Worm (Caenorhabditis elegans) whole organism, young adult: Measurements from ENCODE around the gene ehbp-1.

Experiments
- B0019.2 ChIP-seq: fragments of 200-800 bp; sonication (Bioruptor generic); conservative IDR thresholded peaks from 2 replicates; pipeline ENCODE4 v1.3.6; 2022; ENCODE audit warnings: missing genetic modification reagents, missing genetic modification characterization, missing compliant biosample characterization
- B0261.1 ChIP-seq: sonication (generic microtip); optimal IDR thresholded peaks from 2 replicates; lab custom pipeline; 2016; ENCODE audit warnings: mild to moderate bottlenecking, missing genetic modification characterization, moderate library complexity, missing compliant biosample characterization
- C06A6.2 ChIP-seq: fragments of 200-800 bp; sonication (Bioruptor generic); conservative IDR thresholded peaks from 2 replicates; pipeline ENCODE4 v1.3.6; 2022; ENCODE audit warnings: missing genetic modification characterization, missing compliant biosample characterization
- D2030.7 ChIP-seq: fragments of 200-800 bp; sonication (Bioruptor generic); IDR thresholded peaks from 2 replicates; pipeline ENCODE4 v1.3.6; 2022; ENCODE audit warnings: missing genetic modification reagents, missing genetic modification characterization, missing compliant biosample characterization
- F22D6.2 ChIP-seq: sonication (generic microtip); optimal IDR thresholded peaks from 2 replicates; lab custom pipeline; 2016; ENCODE audit warnings: mild to moderate bottlenecking, missing genetic modification characterization, missing compliant biosample characterization
- F23B12.7 ChIP-seq: sonication (generic microtip); optimal IDR thresholded peaks from 2 replicates; lab custom pipeline; 2017; ENCODE audit warnings: missing genetic modification characterization, mild to moderate bottlenecking, missing compliant biosample characterization, antibody characterized with exemption, moderate library complexity; ENCODE audit not compliant: insufficient read depth
- F39B2.1 ChIP-seq: fragments of 200-800 bp; sonication (Bioruptor generic); IDR thresholded peaks from 2 replicates; pipeline ENCODE4 v1.3.6; 2022; ENCODE audit warnings: missing genetic modification reagents, missing genetic modification characterization, missing compliant biosample characterization
- F52B5.7 ChIP-seq: sonication (generic microtip); optimal IDR thresholded peaks from 2 replicates; lab custom pipeline; 2016; ENCODE audit warnings: mild to moderate bottlenecking, missing genetic modification characterization, missing compliant biosample characterization
- K11D2.4 ChIP-seq: fragments of 200-800 bp; sonication (Bioruptor generic); IDR thresholded peaks from 2 replicates; pipeline ENCODE4 v1.3.6; 2022; ENCODE audit warnings: missing genetic modification reagents, missing genetic modification characterization, missing compliant biosample characterization
- T26A5.8 ChIP-seq: sonication (generic microtip); optimal IDR thresholded peaks from 2 replicates; lab custom pipeline; 2016; ENCODE audit warnings: missing genetic modification characterization, missing compliant biosample characterization
- Y53F4B.3 ChIP-seq: fragments of 200-800 bp; sonication (Bioruptor generic); IDR thresholded peaks from 2 replicates; pipeline ENCODE4 v1.3.6; 2022; ENCODE audit warnings: missing genetic modification reagents, missing genetic modification characterization, missing compliant biosample characterization
- ZK185.1 ChIP-seq: sonication (generic microtip); optimal IDR thresholded peaks from 2 replicates; lab custom pipeline; 2016; ENCODE audit warnings: mild to moderate bottlenecking, missing genetic modification characterization, missing compliant biosample characterization; ENCODE audit not compliant: poor library complexity, severe bottlenecking
- ceh-100 ChIP-seq: fragments of 200-800 bp; sonication (Bioruptor generic); IDR thresholded peaks from 2 replicates; pipeline ENCODE4 v1.3.6; 2022; ENCODE audit warnings: missing genetic modification reagents, missing genetic modification characterization, missing compliant biosample characterization
- ceh-40 ChIP-seq: fragments of 200-800 bp; sonication (Bioruptor generic); IDR thresholded peaks from 2 replicates; pipeline ENCODE4 v1.3.6; 2022; ENCODE audit warnings: missing genetic modification characterization, missing compliant biosample characterization
- ceh-79 ChIP-seq: sonication (generic microtip); optimal IDR thresholded peaks from 2 replicates; lab custom pipeline; 2017; ENCODE audit warnings: mild to moderate bottlenecking, missing genetic modification characterization, missing compliant biosample characterization
- dpl-1 ChIP-seq: fragments of 150-350 bp; optimal IDR thresholded peaks from 2 replicates; lab custom pipeline; 2014; ENCODE audit warnings: missing biosample characterization, missing genetic modification reagents, missing genetic modification characterization
- egrh-3 ChIP-seq: fragments of 200-800 bp; sonication (Bioruptor generic); IDR thresholded peaks from 2 replicates; pipeline ENCODE4 v1.3.6; 2022; ENCODE audit warnings: missing genetic modification reagents, missing genetic modification characterization, missing compliant biosample characterization
- ekl-4 ChIP-seq: fragments of 200-800 bp; sonication (Bioruptor generic); IDR thresholded peaks from 2 replicates; pipeline ENCODE4 v1.3.6; 2022; ENCODE audit warnings: missing genetic modification reagents, missing genetic modification characterization, missing compliant biosample characterization
- fkh-3 ChIP-seq: sonication (generic microtip); optimal IDR thresholded peaks from 2 replicates; lab custom pipeline; 2016; ENCODE audit warnings: mild to moderate bottlenecking, missing genetic modification characterization, missing compliant biosample characterization
- gei-17 ChIP-seq: fragments of 200-800 bp; sonication (Bioruptor generic); optimal IDR thresholded peaks from 2 replicates; lab custom pipeline; 2018; ENCODE audit warnings: mild to moderate bottlenecking, missing genetic modification characterization, missing compliant biosample characterization
- him-1 ChIP-seq: sonication (generic microtip); optimal IDR thresholded peaks from 2 replicates; lab custom pipeline; 2016; ENCODE audit warnings: missing genotype, missing genetic modification reagents, missing genetic modification characterization, missing compliant biosample characterization
- hmg-1.2 ChIP-seq: fragments of 200-800 bp; sonication (Bioruptor generic); IDR thresholded peaks from 2 replicates; pipeline ENCODE4 v1.3.6; 2022; ENCODE audit warnings: missing genetic modification reagents, missing genetic modification characterization, missing compliant biosample characterization
- hmg-20 ChIP-seq: fragments of 200-800 bp; sonication (Bioruptor generic); IDR thresholded peaks from 2 replicates; pipeline ENCODE4 v1.3.6; 2022; ENCODE audit warnings: missing genetic modification reagents, missing genetic modification characterization, missing compliant biosample characterization
- hrde-1 ChIP-seq: sonication (generic microtip); optimal IDR thresholded peaks from 2 replicates; lab custom pipeline; 2016; ENCODE audit warnings: missing genetic modification characterization, mild to moderate bottlenecking, missing compliant biosample characterization, moderate library complexity, missing genotype, missing genetic modification reagents, borderline replicate concordance
- lag-1 ChIP-seq: fragments of 200-800 bp; sonication (Bioruptor generic); IDR thresholded peaks from 2 replicates; pipeline ENCODE4 v1.3.6; 2022; ENCODE audit warnings: missing genetic modification reagents, missing genetic modification characterization, missing compliant biosample characterization
- let-526 ChIP-seq: fragments of 200-800 bp; sonication (Bioruptor generic); IDR thresholded peaks from 2 replicates; pipeline ENCODE4 v1.3.6; 2022; ENCODE audit warnings: missing genetic modification reagents, missing genetic modification characterization, missing compliant biosample characterization
- lin-26 ChIP-seq: fragments of 200-800 bp; sonication (Bioruptor generic); IDR thresholded peaks from 2 replicates; pipeline ENCODE4 v1.3.6; 2022; ENCODE audit warnings: missing genetic modification reagents, missing genetic modification characterization, missing compliant biosample characterization
- lin-35 ChIP-seq, 3 experiments: fragments of 150-350 bp in 2 of 3; sonication (generic microtip) in 1 of 3; optimal IDR thresholded peaks; 2 replicates each; lab custom pipeline; 2014 to 2018; ENCODE audit warnings: missing biosample characterization in 3 of 3, missing genetic modification characterization in 3 of 3, missing genetic modification reagents in 3 of 3
- lsl-1 ChIP-seq: fragments of 200-800 bp; sonication (Bioruptor generic); optimal IDR thresholded peaks from 2 replicates; lab custom pipeline; 2018; ENCODE audit warnings: mild to moderate bottlenecking, missing genetic modification characterization, moderate library complexity, missing compliant biosample characterization
- lsy-27 ChIP-seq: sonication (generic microtip); optimal IDR thresholded peaks from 2 replicates; lab custom pipeline; 2017; ENCODE audit warnings: missing genetic modification characterization, mild to moderate bottlenecking, missing compliant biosample characterization, antibody characterized with exemption, missing genotype, borderline replicate concordance; ENCODE audit not compliant: insufficient read depth
- madf-3 ChIP-seq: fragments of 200-800 bp; sonication (Bioruptor generic); IDR thresholded peaks from 2 replicates; pipeline ENCODE4 v1.3.6; 2022; ENCODE audit warnings: missing genetic modification reagents, missing genetic modification characterization, missing compliant biosample characterization
- madf-6 ChIP-seq: fragments of 200-800 bp; sonication (Bioruptor generic); IDR thresholded peaks from 2 replicates; pipeline ENCODE4 v1.3.6; 2022; ENCODE audit warnings: missing genetic modification reagents, missing genetic modification characterization, missing compliant biosample characterization
- mes-4 ChIP-seq: sonication (generic microtip); optimal IDR thresholded peaks from 2 replicates; lab custom pipeline; 2016; ENCODE audit warnings: missing genotype, missing genetic modification characterization, missing compliant biosample characterization
- mxl-1 ChIP-seq: sonication (generic microtip); optimal IDR thresholded peaks from 2 replicates; lab custom pipeline; 2016; ENCODE audit warnings: missing genetic modification characterization, missing compliant biosample characterization
- nhr-27 ChIP-seq: fragments of 200-800 bp; sonication (Bioruptor generic); optimal IDR thresholded peaks from 2 replicates; lab custom pipeline; 2018; ENCODE audit warnings: mild to moderate bottlenecking, missing genetic modification characterization, moderate library complexity, missing compliant biosample characterization
- pbrm-1 ChIP-seq: fragments of 200-800 bp; sonication (Bioruptor generic); IDR thresholded peaks from 2 replicates; pipeline ENCODE4 v1.3.6; 2022; ENCODE audit warnings: missing genetic modification reagents, missing genetic modification characterization, missing compliant biosample characterization
- rcor-1 ChIP-seq: fragments of 200-800 bp; sonication (Bioruptor generic); IDR thresholded peaks from 2 replicates; pipeline ENCODE4 v1.3.6; 2022; ENCODE audit warnings: missing genetic modification reagents, missing genetic modification characterization, missing compliant biosample characterization
- snpc-3.4 ChIP-seq: sonication (generic microtip); optimal IDR thresholded peaks from 2 replicates; lab custom pipeline; 2017; ENCODE audit warnings: missing genetic modification characterization, mild to moderate bottlenecking, missing compliant biosample characterization, antibody characterized with exemption, moderate library complexity, missing genotype, missing genetic modification reagents
- tlf-1 ChIP-seq: fragments of 200-800 bp; sonication (Bioruptor generic); optimal IDR thresholded peaks from 2 replicates; lab custom pipeline; 2018; ENCODE audit warnings: mild to moderate bottlenecking, missing genetic modification characterization, missing compliant biosample characterization
- zim-3 ChIP-seq: sonication (generic microtip); optimal IDR thresholded peaks from 2 replicates; lab custom pipeline; 2017; ENCODE audit warnings: mild to moderate bottlenecking, missing genetic modification characterization, moderate library complexity, missing compliant biosample characterization
- ztf-22 ChIP-seq: fragments of 200-800 bp; sonication (Bioruptor generic); optimal IDR thresholded peaks from 2 replicates; lab custom pipeline; 2018; ENCODE audit warnings: mild to moderate bottlenecking, missing genetic modification characterization, moderate library complexity, missing compliant biosample characterization
- ztf-26 ChIP-seq: sonication (generic microtip); optimal IDR thresholded peaks from 2 replicates; lab custom pipeline; 2017; ENCODE audit warnings: missing genetic modification characterization, missing compliant biosample characterization

Gene ehbp-1

DNA sequence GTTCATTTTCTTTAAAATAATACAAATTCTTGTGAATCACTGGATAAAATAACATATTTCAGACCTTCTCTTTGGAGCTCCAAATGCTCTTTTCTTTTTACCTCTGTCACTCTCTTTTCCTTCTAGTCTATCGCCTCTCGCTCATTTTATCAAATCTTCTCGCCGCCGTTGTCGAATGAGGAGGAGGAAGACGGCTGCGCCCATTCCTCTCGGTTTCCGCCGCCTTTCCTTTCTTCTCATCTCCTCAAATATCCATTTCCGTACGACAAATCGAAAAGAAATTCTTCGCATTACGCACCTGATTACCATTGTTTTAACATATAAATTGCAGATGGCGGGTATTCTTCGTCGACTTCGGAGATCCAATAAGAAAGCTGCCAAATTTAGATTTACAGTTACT, at the start of gene ehbp-1:
ehbp-1 (plus strand) TSS at position 332 of the 400 bp plus-strand sequence.
- TF ChIP-seq lin-26 (GFP tag; lab: Robert Waterston, UW) (no peak), hmg-1.2 (GFP tag; lab: Robert Waterston, UW) (0 out of 2 replicates have a peak, but pooled peaks have one; percentile 6), F23B12.7 (no peak), pbrm-1 (GFP tag; lab: Robert Waterston, UW) (0 out of 2 replicates have a peak, but pooled peaks have one; percentile 27), ceh-40 (no peak), lag-1 (GFP tag; lab: Robert Waterston, UW) (no peak), mxl-1 (tag; lab: Kevin White, UChicago) (no peak), B0261.1 (no peak), tlf-1 (GFP tag; lab: Kevin White, UChicago) (no peak), Y53F4B.3 (no peak)

- no peak for TF ChIP-seq madf-3 (GFP tag; lab: Robert Waterston, UW)
- no peak for TF ChIP-seq F52B5.7
- no peak for TF ChIP-seq F39B2.1 (GFP tag; lab: Robert Waterston, UW)
- no peak for TF ChIP-seq dpl-1
- TF ChIP-seq ekl-4 (GFP tag; lab: Robert Waterston, UW), result no peak
- TF ChIP-seq mxl-1 (tag; lab: Kevin White, UChicago), result no peak
- TF ChIP-seq B0261.1, result no peak
- no peak for TF ChIP-seq nhr-27 (tag; lab: Kevin White, UChicago)
- no peak for TF ChIP-seq D2030.7 (GFP tag; lab: Robert Waterston, UW)
- no peak for TF ChIP-seq ceh-79 (tag; lab: Kevin White, UChicago)
These were observed 49.5 kb upstream of the ehbp-1 start, which contains the start of gene swt-5 for ce11 chrV:9500826-9501451. swt-5 (plus strand) TSS chrV:9501401.

DNA sequence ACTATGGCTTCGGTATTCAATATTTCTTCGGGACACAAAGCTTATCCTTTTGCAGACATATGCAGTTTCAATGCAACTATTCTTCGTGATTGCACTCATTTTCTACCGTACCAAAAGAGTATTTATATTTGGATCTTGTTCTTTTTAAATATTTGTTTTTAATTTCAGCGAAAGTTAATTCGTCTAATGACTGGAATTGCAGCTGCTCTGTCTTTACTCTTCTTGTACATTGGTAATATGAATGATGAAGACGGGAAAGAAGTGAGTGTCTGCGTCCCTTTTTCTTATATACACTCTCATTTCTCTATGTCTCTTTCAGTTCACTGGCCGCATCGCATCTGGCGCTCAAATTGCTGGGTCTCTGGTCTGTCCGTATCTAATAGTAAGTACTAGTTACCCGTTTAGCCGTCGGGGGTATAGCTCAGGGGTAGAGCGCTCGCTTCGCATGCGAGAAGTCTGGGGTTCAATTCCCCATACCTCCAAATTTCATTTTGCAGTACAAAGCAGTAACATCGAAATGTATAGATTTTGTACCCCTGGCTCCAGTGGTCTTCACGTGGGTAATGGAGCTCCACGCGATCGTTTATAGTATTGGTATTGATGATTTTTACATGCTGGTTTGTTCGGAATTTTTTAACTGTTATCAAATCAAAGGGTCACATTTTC, 47.2 kb upstream of the ehbp-1 start:
- peak; percentile 67 for TF ChIP-seq madf-6 (GFP tag; lab: Robert Waterston, UW)
- TF ChIP-seq hmg-20 (GFP tag; lab: Robert Waterston, UW), result peak; percentile 72; the same call in 1 of the 2 replicates
- peak; percentile 92 for TF ChIP-seq zim-3 (tag; lab: Kevin White, UChicago)
- TF ChIP-seq nhr-27 (tag; lab: Kevin White, UChicago), result peak; percentile 52
- TF ChIP-seq him-1 (tag; lab: Kevin White, UChicago), result peak; percentile 88
- peak; percentile 73 for TF ChIP-seq snpc-3.4
- TF ChIP-seq ZK185.1 (tag; lab: Kevin White, UChicago), result peak; percentile 81
- no peak for TF ChIP-seq ztf-22 (GFP tag; lab: Kevin White, UChicago)
- peak; percentile 66 for TF ChIP-seq fkh-3
- TF ChIP-seq let-526 (GFP tag; lab: Robert Waterston, UW), result peak; percentile 74; the same call in 1 of the 2 replicates
- peak; percentile 16 for TF ChIP-seq lsl-1 (GFP tag; lab: Kevin White, UChicago)
- TF ChIP-seq ztf-26 (tag; lab: Kevin White, UChicago), result peak; percentile 70
- TF ChIP-seq mes-4, result peak; percentile 47
- TF ChIP-seq lsy-27 (tag; lab: Kevin White, UChicago), result peak; percentile 12
- TF ChIP-seq F22D6.2, result peak; percentile 30
- TF ChIP-seq gei-17 (GFP tag; lab: Kevin White, UChicago), result peak; percentile 24
- no peak for TF ChIP-seq B0019.2 (GFP tag; lab: Robert Waterston, UW)
- TF ChIP-seq C06A6.2, result peak; percentile 43; the same call in 1 of the 2 replicates
- TF ChIP-seq hrde-1, result peak; percentile 13
- TF ChIP-seq K11D2.4 (GFP tag; lab: Robert Waterston, UW), result 0 out of 2 replicates have a peak, but pooled peaks have one; percentile 49
- peak; percentile 16; the same call in 1 of the 2 replicates for TF ChIP-seq ceh-100 (GFP tag; lab: Robert Waterston, UW)
- TF ChIP-seq egrh-3 (GFP tag; lab: Robert Waterston, UW), result no peak
- TF ChIP-seq D2030.7 (GFP tag; lab: Robert Waterston, UW), result peak; percentile 42
- TF ChIP-seq F52B5.7, result peak; percentile 43
- TF ChIP-seq T26A5.8 (tag; lab: Kevin White, UChicago), result peak; percentile 46
- peak in 1 of 3 experiments; percentile 53 for TF ChIP-seq lin-35 (GFP tag; optimal IDR thresholded peaks at IDR 0.05; lab: Kevin White, UChicago)
- TF ChIP-seq rcor-1, result peak; percentile 78
- TF ChIP-seq ekl-4 (GFP tag; lab: Robert Waterston, UW), result peak; percentile 70
